Worm (Caenorhabditis elegans): ENCODE data around the gene Y116A8C.470.

ce11 chrIV:16962445-16962844, 43.3 kb upstream of the Y116A8C.470 start:
- TF ChIP-seq nhr-12 (tag; optimal IDR thresholded peaks at IDR 0.05) (no peak), ceh-39 (tag; optimal IDR thresholded peaks at IDR 0.05) (no peak), nhr-76 (tag; optimal IDR thresholded peaks at IDR 0.05) (no peak), ztf-11 (tag; optimal IDR thresholded peaks at IDR 0.05) (no peak), unc-39 (tag; optimal IDR thresholded peaks at IDR 0.05) (no peak), blmp-1 (tag; optimal IDR thresholded peaks at IDR 0.05) (no peak), elt-3 (tag; optimal IDR thresholded peaks at IDR 0.05) (no peak), nhr-237 (tag; optimal IDR thresholded peaks at IDR 0.05) (no peak), pha-4 (tag; optimal IDR thresholded peaks at IDR 0.05) (no peak), ceh-43 (GFP tag; optimal IDR thresholded peaks at IDR 0.05) (no peak)
